Worm (Caenorhabditis elegans) whole organism, L4/young adult: ENCODE data around the gene ZC196.9.

Source experiments
- W03F9.2 ChIP-seq: fragments of 150-350 bp; optimal IDR thresholded peaks from 2 replicates; lab custom pipeline; 2014; ENCODE audit warnings: missing biosample characterization, missing genetic modification characterization
- him-1 ChIP-seq: sonication (generic microtip); optimal IDR thresholded peaks from 2 replicates; lab custom pipeline; 2016; ENCODE audit warnings: missing genotype, missing genetic modification reagents, missing genetic modification characterization, missing compliant biosample characterization

DNA sequence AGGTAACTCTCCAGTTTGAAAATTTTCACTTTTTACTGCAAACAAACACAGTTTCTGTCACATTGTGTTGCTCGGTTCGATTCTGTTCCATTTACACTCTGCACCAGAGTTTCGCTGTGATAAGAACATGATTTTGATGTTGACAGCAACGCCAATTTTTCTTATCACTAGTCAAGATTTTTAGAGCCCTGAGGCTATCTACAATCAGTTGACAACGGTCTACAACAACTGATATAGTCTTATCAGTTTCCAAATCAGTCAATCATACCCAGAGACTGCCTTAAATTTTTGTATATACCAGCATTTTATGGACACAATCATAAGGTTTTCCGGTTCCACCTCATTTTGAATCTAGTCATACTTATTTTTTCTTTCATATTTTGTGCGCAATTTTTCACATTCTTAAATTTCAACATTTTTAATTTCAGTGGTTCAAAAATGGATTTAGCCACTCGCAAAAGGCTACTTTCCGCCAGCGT, 41.5 kb upstream of the ZC196.9 start, which contains the start of gene B0507.3:
- no peak for TF ChIP-seq him-1 (tag; lab: Kevin White, UChicago)
- TF ChIP-seq W03F9.2 (tag; lab: Kevin White, UChicago) = no peak
